Worm (Caenorhabditis elegans): Measurements from ENCODE around the gene K04A8.19.

DNA sequence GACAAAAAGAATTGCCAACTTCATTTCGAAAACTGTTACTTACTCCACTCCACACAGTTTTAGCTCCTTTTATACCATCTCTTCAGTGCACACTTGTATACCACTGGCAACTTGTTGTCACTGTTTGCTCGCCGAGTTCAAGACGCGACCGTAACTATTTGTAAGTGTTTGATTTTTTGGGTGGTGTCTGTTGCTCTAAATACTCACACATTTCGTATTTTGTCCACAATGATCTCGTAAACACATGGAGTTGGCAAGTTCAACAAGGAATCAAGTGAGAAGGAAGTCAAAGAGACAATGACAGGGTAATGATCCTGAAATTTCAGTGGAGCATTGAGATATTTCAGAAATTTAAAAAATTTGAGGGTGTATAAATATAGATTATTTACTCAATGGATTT lies 21.2 kb downstream of the K04A8.19 start, which contains the start of gene hpo-26:
- TF ChIP-seq ets-7 (tag; optimal IDR thresholded peaks at IDR 0.05) (no peak), hmg-4 (GFP tag; optimal IDR thresholded peaks at IDR 0.05) (no peak), pes-1 (GFP tag; IDR thresholded peaks at IDR 0.05) (no peak), ama-1 (optimal IDR thresholded peaks at IDR 0.05) (no peak), aly-1 (tag; optimal IDR thresholded peaks at IDR 0.05) (no peak), ceh-36 (tag; optimal IDR thresholded peaks at IDR 0.05) (no peak), F13C5.2 (tag; optimal IDR thresholded peaks at IDR 0.05) (no peak)
